Fruit fly (Drosophila melanogaster) whole organism, pupa: ENCODE results near the gene B-H2.

Experiments
- CG12605 ChIP-seq: fragments of 200-800 bp; sonication (Bioruptor generic); IDR thresholded peaks from 2 replicates; pipeline ENCODE4 v1.3.6; 2022; ENCODE audit warnings: missing biosample characterization, missing genetic modification characterization
- CG13204 ChIP-seq: fragments of 200-800 bp; sonication (Bioruptor generic); optimal IDR thresholded peaks from 2 replicates; lab custom pipeline; 2018; ENCODE audit warnings: missing biosample characterization, mild to moderate bottlenecking, missing genetic modification characterization, moderate library complexity
- CG15710 ChIP-seq: fragments of 200-800 bp; sonication (Bioruptor generic); optimal IDR thresholded peaks from 2 replicates; lab custom pipeline; 2018; ENCODE audit warnings: missing biosample characterization, mild to moderate bottlenecking, missing genetic modification characterization, moderate library complexity
- CG17806 ChIP-seq: fragments of 200-800 bp; sonication (Bioruptor generic); optimal IDR thresholded peaks from 2 replicates; lab custom pipeline; 2018; ENCODE audit warnings: missing biosample characterization, mild to moderate bottlenecking, missing genetic modification characterization, moderate library complexity
- CG8159 ChIP-seq: fragments of 200-800 bp; sonication (Bioruptor generic); optimal IDR thresholded peaks from 3 replicates; lab custom pipeline; 2018; ENCODE audit warnings: missing biosample characterization, mild to moderate bottlenecking, missing genetic modification characterization, moderate library complexity
- Ets98B ChIP-seq: fragments of 200-800 bp; sonication (Bioruptor generic); IDR thresholded peaks from 2 replicates; pipeline ENCODE4 v1.3.6; 2022; ENCODE audit warnings: missing biosample characterization, missing genetic modification characterization
- Pif1A ChIP-seq: fragments of 200-800 bp; sonication (Bioruptor generic); optimal IDR thresholded peaks from 3 replicates; lab custom pipeline; 2016; ENCODE audit warnings: missing biosample characterization, missing genetic modification characterization
- Pif1B ChIP-seq: fragments of 200-800 bp; sonication (Bioruptor generic); optimal IDR thresholded peaks from 3 replicates; lab custom pipeline; 2016; ENCODE audit warnings: missing biosample characterization, missing genetic modification characterization
- Snoo ChIP-seq: fragments of 200-800 bp; sonication (Bioruptor generic); optimal IDR thresholded peaks from 3 replicates; lab custom pipeline; 2017; ENCODE audit warnings: missing biosample characterization, mild to moderate bottlenecking, missing genetic modification characterization, inconsistent platforms
- fd96Ca ChIP-seq: fragments of 200-800 bp; sonication (Bioruptor generic); IDR thresholded peaks from 3 replicates; pipeline ENCODE4 v1.3.6; 2022; ENCODE audit warnings: missing biosample characterization, missing genetic modification characterization
- gl ChIP-seq: fragments of 200-800 bp; sonication (Bioruptor generic); optimal IDR thresholded peaks from 2 replicates; lab custom pipeline; 2018; ENCODE audit warnings: missing biosample characterization, mild to moderate bottlenecking, missing genetic modification characterization
- rn ChIP-seq: fragments of 200-800 bp; sonication (Bioruptor generic); IDR thresholded peaks from 2 replicates; pipeline ENCODE4 v1.3.6; 2022; ENCODE audit warnings: missing biosample characterization, missing genetic modification characterization

DNA sequence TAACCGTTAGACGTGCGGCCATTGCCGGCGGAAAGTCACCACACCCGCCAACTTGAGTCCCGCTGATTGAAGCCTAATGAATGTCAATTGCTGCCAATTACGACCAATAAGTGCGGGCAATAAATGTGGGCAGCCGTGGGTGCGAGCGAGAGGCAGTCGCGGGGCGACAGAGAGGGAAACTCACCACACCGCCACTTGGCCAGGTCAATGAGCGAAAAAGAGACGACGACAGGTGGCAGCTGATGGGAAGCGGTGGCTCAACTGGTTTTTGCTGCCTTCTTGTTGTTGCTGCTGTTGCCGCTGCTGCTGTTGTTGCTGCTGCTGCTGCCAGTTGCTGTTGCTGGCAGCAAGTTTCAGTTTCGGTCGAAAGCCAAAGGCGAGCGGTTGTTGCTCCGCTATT, at the start of gene B-H2:
- TF ChIP-seq Ets98B (GFP tag; lab: Robert Waterston, UW) (no peak), gl (tag; lab: Kevin White, UChicago) (peak; percentile 3), Snoo (tag; lab: Kevin White, UChicago) (no peak), fd96Ca (GFP tag; lab: Robert Waterston, UW) (peak; percentile 14; the same call in 1 of the 3 replicates), CG13204 (GFP tag; lab: Kevin White, UChicago) (peak; percentile 5), CG8159 (no peak), rn (no peak), CG12605 (no peak; the same call in 1 of the 2 replicates), CG15710 (tag; lab: Kevin White, UChicago) (no peak), Pif1A (GFP tag; lab: Kevin White, UChicago) (no peak), CG17806 (tag; lab: Kevin White, UChicago) (no peak), Pif1B (GFP tag; lab: Kevin White, UChicago) (no peak)
